In the genomic region with DNA sequence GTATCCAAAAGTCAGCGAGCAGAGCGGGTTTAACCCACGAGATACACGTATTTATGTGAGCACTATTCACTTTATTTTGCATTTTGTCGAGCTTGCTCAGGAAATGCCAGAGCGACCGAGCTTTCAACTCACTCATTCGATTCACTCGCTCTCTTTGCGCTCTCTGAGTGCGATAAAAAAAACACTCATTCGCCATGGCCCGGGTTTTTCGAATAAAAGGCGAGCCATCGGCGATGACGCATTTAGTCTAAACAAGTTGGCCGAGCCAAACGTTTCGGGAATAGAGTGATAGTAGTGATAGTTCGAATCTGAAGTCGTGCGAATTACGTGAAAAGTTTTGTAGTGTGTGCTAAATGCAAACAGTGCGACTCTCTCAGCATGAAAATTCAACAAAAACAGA, we compare ENCODE assay signal across 1 fruit fly cellular context.
TF ChIP-seq lines count a peak whose summit lies in the region.

No protein-coding gene starts in this region.

TF ChIP-seq in whole organism, embryonic, 481 proteins besides CTCF, POLR2A, EP300 and RAD21 (continued from another document):
- no peak for TF ChIP-seq Hr39 (optimal IDR thresholded peaks at IDR 0.05; lab: Kevin White, UChicago)
- TF ChIP-seq zf30C (GFP tag; optimal IDR thresholded peaks at IDR 0.05; lab: Kevin White, UChicago) = no peak
- no peak for TF ChIP-seq lilli (GFP tag; optimal IDR thresholded peaks at IDR 0.05; lab: Kevin White, UChicago)
- TF ChIP-seq tx (GFP tag; optimal IDR thresholded peaks at IDR 0.05; lab: Kevin White, UChicago) = no peak
- peak; percentile 9; the same call in 1 of the 2 replicates for TF ChIP-seq HLH3B (GFP tag; IDR thresholded peaks at IDR 0.05; lab: Robert Waterston, UW)
- TF ChIP-seq CG33213 (GFP tag; optimal IDR thresholded peaks at IDR 0.05; lab: Kevin White, UChicago) = no peak
- no peak for TF ChIP-seq CG11093 (GFP tag; IDR thresholded peaks at IDR 0.05; lab: Robert Waterston, UW)
- no peak for TF ChIP-seq fd96Cb (tag; optimal IDR thresholded peaks at IDR 0.05; lab: Kevin White, UChicago)
- peak; percentile 67 for TF ChIP-seq bbx (GFP tag; IDR thresholded peaks at IDR 0.05; lab: Robert Waterston, UW; ENCODE audit: partially characterized antibody)
- TF ChIP-seq CG13775 (GFP tag; optimal IDR thresholded peaks at IDR 0.05; lab: Kevin White, UChicago) = no peak
- peak; percentile 10 for TF ChIP-seq CG6254 (GFP tag; optimal IDR thresholded peaks at IDR 0.05; lab: Kevin White, UChicago)
- no peak for TF ChIP-seq HLHmδ (GFP tag; optimal IDR thresholded peaks at IDR 0.05; lab: Kevin White, UChicago)
- no peak for TF ChIP-seq sens-2 (GFP tag; IDR thresholded peaks at IDR 0.05; lab: Robert Waterston, UW)
- TF ChIP-seq CG7357 (GFP tag; IDR thresholded peaks at IDR 0.05; lab: Robert Waterston, UW) = no peak
- TF ChIP-seq Scr (GFP tag; IDR thresholded peaks at IDR 0.05; lab: Robert Waterston, UW; ENCODE audit: partially characterized antibody) = peak; percentile 44; the same call in 1 of the 2 replicates
- no peak for TF ChIP-seq Dfd (GFP tag; optimal IDR thresholded peaks at IDR 0.05; lab: Kevin White, UChicago)
- peak; percentile 56; the same call in 2 of the 3 replicates for TF ChIP-seq ci (GFP tag; IDR thresholded peaks at IDR 0.05; lab: Robert Waterston, UW)
- peak; percentile 26 for TF ChIP-seq HmgZ (tag; optimal IDR thresholded peaks at IDR 0.05; lab: Kevin White, UChicago)
- no peak for TF ChIP-seq kah (GFP tag; optimal IDR thresholded peaks at IDR 0.05; lab: Kevin White, UChicago)
- TF ChIP-seq dm (GFP tag; optimal IDR thresholded peaks at IDR 0.05; lab: Kevin White, UChicago) = no peak
- no peak for TF ChIP-seq Awh (GFP tag; IDR thresholded peaks at IDR 0.05; lab: Robert Waterston, UW)
- TF ChIP-seq TFAM (GFP tag; optimal IDR thresholded peaks at IDR 0.05; lab: Kevin White, UChicago) = no peak
- no peak for TF ChIP-seq psq (GFP tag; optimal IDR thresholded peaks at IDR 0.05; lab: Kevin White, UChicago)
- no peak for TF ChIP-seq CG17802 (tag; optimal IDR thresholded peaks at IDR 0.05; lab: Kevin White, UChicago)
- TF ChIP-seq CG8089 (GFP tag; optimal IDR thresholded peaks at IDR 0.05; lab: Kevin White, UChicago) = no peak
- no peak for TF ChIP-seq gt (GFP tag; IDR thresholded peaks at IDR 0.05; lab: Robert Waterston, UW)
- no peak for TF ChIP-seq gsb (GFP tag; IDR thresholded peaks at IDR 0.05; lab: Robert Waterston, UW)
- peak; percentile 44; the same call in 1 of the 3 replicates for TF ChIP-seq sr (GFP tag; IDR thresholded peaks at IDR 0.05; lab: Robert Waterston, UW)
- peak; percentile 10 for TF ChIP-seq gcm (GFP tag; optimal IDR thresholded peaks at IDR 0.05; lab: Kevin White, UChicago)
- no peak for TF ChIP-seq D19A (tag; optimal IDR thresholded peaks at IDR 0.05; lab: Kevin White, UChicago)
- no peak for TF ChIP-seq seq (GFP tag; IDR thresholded peaks at IDR 0.05; lab: Robert Waterston, UW)
- TF ChIP-seq CG18476 (GFP tag; optimal IDR thresholded peaks at IDR 0.05; lab: Kevin White, UChicago) = no peak
- TF ChIP-seq Atf3 (GFP tag; optimal IDR thresholded peaks at IDR 0.05; lab: Kevin White, UChicago) = peak; percentile 55
- peak; percentile 50; the same call in 1 of the 2 replicates for TF ChIP-seq Adf1 (GFP tag; IDR thresholded peaks at IDR 0.05; lab: Robert Waterston, UW)
- no peak for TF ChIP-seq gcm2 (GFP tag; optimal IDR thresholded peaks at IDR 0.05; lab: Kevin White, UChicago)
- TF ChIP-seq lmd (GFP tag; IDR thresholded peaks at IDR 0.05; lab: Robert Waterston, UW) = no peak
- TF ChIP-seq zen (tag; optimal IDR thresholded peaks at IDR 0.05; lab: Kevin White, UChicago) = no peak
- no peak for TF ChIP-seq ac (GFP tag; optimal IDR thresholded peaks at IDR 0.05; lab: Kevin White, UChicago)
- no peak for TF ChIP-seq ttk (GFP tag; IDR thresholded peaks at IDR 0.05; lab: Robert Waterston, UW)
- no peak for TF ChIP-seq bowl (GFP tag; IDR thresholded peaks at IDR 0.05; lab: Robert Waterston, UW)
- TF ChIP-seq ftz-f1 (GFP tag; optimal IDR thresholded peaks at IDR 0.05; lab: Kevin White, UChicago) = no peak
- peak; percentile 80 for TF ChIP-seq nom (GFP tag; optimal IDR thresholded peaks at IDR 0.05; lab: Kevin White, UChicago)
- TF ChIP-seq CG15601 (tag; optimal IDR thresholded peaks at IDR 0.05; lab: Kevin White, UChicago) = no peak
- no peak for TF ChIP-seq ro (GFP tag; IDR thresholded peaks at IDR 0.05; lab: Robert Waterston, UW)
- TF ChIP-seq dimm (GFP tag; IDR thresholded peaks at IDR 0.05; lab: Robert Waterston, UW) = no peak
- no peak for TF ChIP-seq Hr51 (GFP tag; optimal IDR thresholded peaks at IDR 0.05; lab: Kevin White, UChicago)
- TF ChIP-seq Side (GFP tag; optimal IDR thresholded peaks at IDR 0.05; lab: Kevin White, UChicago) = peak; percentile 36
- TF ChIP-seq prd (optimal IDR thresholded peaks at IDR 0.05; lab: Kevin White, UChicago) = no peak
- TF ChIP-seq prd (GFP tag; IDR thresholded peaks at IDR 0.05; lab: Robert Waterston, UW) = no peak
- TF ChIP-seq YL-1 (GFP tag; optimal IDR thresholded peaks at IDR 0.05; lab: Kevin White, UChicago) = no peak
- TF ChIP-seq Hand (GFP tag; optimal IDR thresholded peaks at IDR 0.05; lab: Kevin White, UChicago) = peak; percentile 46
- no peak; the same call in 1 of the 2 replicates for TF ChIP-seq stc (GFP tag; IDR thresholded peaks at IDR 0.05; lab: Robert Waterston, UW)
- peak; percentile 66 for TF ChIP-seq mirr (GFP tag; optimal IDR thresholded peaks at IDR 0.05; lab: Kevin White, UChicago)
- peak; percentile 69 for TF ChIP-seq abd-A (tag; optimal IDR thresholded peaks at IDR 0.05; lab: Kevin White, UChicago)
- no peak for TF ChIP-seq D (optimal IDR thresholded peaks at IDR 0.05; lab: Kevin White, UChicago)
- TF ChIP-seq D (GFP tag; optimal IDR thresholded peaks at IDR 0.05; lab: Kevin White, UChicago) = no peak
- no peak for TF ChIP-seq CG10654 (GFP tag; optimal IDR thresholded peaks at IDR 0.05; lab: Kevin White, UChicago)
- TF ChIP-seq CG6272 (GFP tag; IDR thresholded peaks at IDR 0.05; lab: Robert Waterston, UW) = no peak
- TF ChIP-seq her (GFP tag; optimal IDR thresholded peaks at IDR 0.05; lab: Kevin White, UChicago) = peak; percentile 24
- TF ChIP-seq CG8388 (GFP tag; optimal IDR thresholded peaks at IDR 0.05; lab: Kevin White, UChicago) = no peak
- TF ChIP-seq CG3407 (GFP tag; optimal IDR thresholded peaks at IDR 0.05; lab: Kevin White, UChicago) = no peak
- TF ChIP-seq Oli (tag; optimal IDR thresholded peaks at IDR 0.05; lab: Kevin White, UChicago) = no peak
- TF ChIP-seq CG17612 (GFP tag; IDR thresholded peaks at IDR 0.05; lab: Robert Waterston, UW) = no peak
- no peak for TF ChIP-seq CG10209 (GFP tag; optimal IDR thresholded peaks at IDR 0.05; lab: Kevin White, UChicago)
- peak; percentile 15 for TF ChIP-seq CG9727 (GFP tag; optimal IDR thresholded peaks at IDR 0.05; lab: Kevin White, UChicago)
- TF ChIP-seq so (GFP tag; IDR thresholded peaks at IDR 0.05; lab: Robert Waterston, UW) = 0 out of 3 replicates have a peak, but pooled peaks have one; percentile 29
- no peak for TF ChIP-seq en (GFP tag; optimal IDR thresholded peaks at IDR 0.05; lab: Kevin White, UChicago)
- peak; percentile 7 for TF ChIP-seq pfk (GFP tag; optimal IDR thresholded peaks at IDR 0.05; lab: Kevin White, UChicago)
- TF ChIP-seq CG31441 (GFP tag; IDR thresholded peaks at IDR 0.05; lab: Robert Waterston, UW) = no peak
- TF ChIP-seq CG9437 (GFP tag; optimal IDR thresholded peaks at IDR 0.05; lab: Kevin White, UChicago) = no peak
- no peak for TF ChIP-seq br (optimal IDR thresholded peaks at IDR 0.05; lab: Kevin White, UChicago)
- TF ChIP-seq CG11085 (GFP tag; IDR thresholded peaks at IDR 0.05; lab: Robert Waterston, UW) = no peak
- no peak for TF ChIP-seq CG14710 (tag; optimal IDR thresholded peaks at IDR 0.05; lab: Kevin White, UChicago)
- TF ChIP-seq Ravus (GFP tag; IDR thresholded peaks at IDR 0.05; lab: Robert Waterston, UW) = no peak
- TF ChIP-seq pum (GFP tag; optimal IDR thresholded peaks at IDR 0.05; lab: Kevin White, UChicago) = no peak
- TF ChIP-seq CG17328 (GFP tag; IDR thresholded peaks at IDR 0.05; lab: Robert Waterston, UW) = no peak
- no peak for TF ChIP-seq vfl (GFP tag; optimal IDR thresholded peaks at IDR 0.05; lab: Kevin White, UChicago)
- no peak for TF ChIP-seq Camta (GFP tag; optimal IDR thresholded peaks at IDR 0.05; lab: Kevin White, UChicago)
- TF ChIP-seq vvl (GFP tag; IDR thresholded peaks at IDR 0.05; lab: Robert Waterston, UW) = 0 out of 2 replicates have a peak, but pooled peaks have one; percentile 30
- TF ChIP-seq esg (GFP tag; conservative IDR thresholded peaks at IDR 0.05; lab: Robert Waterston, UW) = no peak
- TF ChIP-seq PHDP (tag; optimal IDR thresholded peaks at IDR 0.05; lab: Kevin White, UChicago) = peak; percentile 29
- TF ChIP-seq ham (GFP tag; IDR thresholded peaks at IDR 0.05; lab: Robert Waterston, UW) = no peak
- no peak for TF ChIP-seq CG17186 (GFP tag; optimal IDR thresholded peaks at IDR 0.05; lab: Kevin White, UChicago)
- TF ChIP-seq pho (GFP tag; optimal IDR thresholded peaks at IDR 0.05; lab: Kevin White, UChicago) = no peak
- 0 out of 3 replicates have a peak, but pooled peaks have one; percentile 36 for TF ChIP-seq ken (GFP tag; IDR thresholded peaks at IDR 0.05; lab: Robert Waterston, UW)
- no peak for TF ChIP-seq eyg (GFP tag; optimal IDR thresholded peaks at IDR 0.05; lab: Kevin White, UChicago)
- TF ChIP-seq CG15011 (GFP tag; optimal IDR thresholded peaks at IDR 0.05; lab: Kevin White, UChicago) = no peak
- peak; percentile 91 for TF ChIP-seq rib (GFP tag; IDR thresholded peaks at IDR 0.05; lab: Robert Waterston, UW)
- TF ChIP-seq Fer3 (tag; optimal IDR thresholded peaks at IDR 0.05; lab: Kevin White, UChicago) = peak; percentile 38
- no peak for TF ChIP-seq CG3838 (GFP tag; optimal IDR thresholded peaks at IDR 0.05; lab: Kevin White, UChicago)
- no peak for TF ChIP-seq bab2 (GFP tag; optimal IDR thresholded peaks at IDR 0.05; lab: Kevin White, UChicago)
- TF ChIP-seq croc (GFP tag; conservative IDR thresholded peaks at IDR 0.05; lab: Robert Waterston, UW) = no peak
- TF ChIP-seq CG17568 (GFP tag; optimal IDR thresholded peaks at IDR 0.05; lab: Kevin White, UChicago) = no peak
- peak; percentile 10 for TF ChIP-seq CG4328 (GFP tag; optimal IDR thresholded peaks at IDR 0.05; lab: Kevin White, UChicago)
- peak; percentile 29; the same call in 2 of the 3 replicates for TF ChIP-seq Opbp (GFP tag; IDR thresholded peaks at IDR 0.05; lab: Robert Waterston, UW; ENCODE audit: partially characterized antibody)
- no peak for TF ChIP-seq fd64A (GFP tag; optimal IDR thresholded peaks at IDR 0.05; lab: Kevin White, UChicago)
- TF ChIP-seq CG14667 (GFP tag; IDR thresholded peaks at IDR 0.05; lab: Robert Waterston, UW) = no peak
- peak; percentile 34 for TF ChIP-seq cwo (GFP tag; optimal IDR thresholded peaks at IDR 0.05; lab: Kevin White, UChicago)
- TF ChIP-seq p53 (GFP tag; optimal IDR thresholded peaks at IDR 0.05; lab: Kevin White, UChicago) = no peak
- no peak for TF ChIP-seq CG3995 (GFP tag; optimal IDR thresholded peaks at IDR 0.05; lab: Kevin White, UChicago)
- TF ChIP-seq row (GFP tag; IDR thresholded peaks at IDR 0.05; lab: Robert Waterston, UW) = no peak
- no peak for TF ChIP-seq fd3F (GFP tag; optimal IDR thresholded peaks at IDR 0.05; lab: Kevin White, UChicago)
- TF ChIP-seq CG2199 (GFP tag; IDR thresholded peaks at IDR 0.05; lab: Robert Waterston, UW) = no peak
- TF ChIP-seq schlank (tag; optimal IDR thresholded peaks at IDR 0.05; lab: Kevin White, UChicago) = no peak
- TF ChIP-seq CG3847 (GFP tag; IDR thresholded peaks at IDR 0.05; lab: Robert Waterston, UW) = no peak
- no peak for TF ChIP-seq salm (tag; optimal IDR thresholded peaks at IDR 0.05; lab: Kevin White, UChicago)
- no peak for TF ChIP-seq CG12744 (GFP tag; optimal IDR thresholded peaks at IDR 0.05; lab: Kevin White, UChicago)
- no peak for TF ChIP-seq CG2202 (tag; optimal IDR thresholded peaks at IDR 0.05; lab: Kevin White, UChicago)
- no peak for TF ChIP-seq Kr (GFP tag; optimal IDR thresholded peaks at IDR 0.05; lab: Kevin White, UChicago)
- no peak for TF ChIP-seq CG1602 (GFP tag; optimal IDR thresholded peaks at IDR 0.05; lab: Kevin White, UChicago)
- TF ChIP-seq H15 (GFP tag; IDR thresholded peaks at IDR 0.05; lab: Robert Waterston, UW) = no peak
- TF ChIP-seq CG7786 (GFP tag; optimal IDR thresholded peaks at IDR 0.05; lab: Kevin White, UChicago) = no peak
- TF ChIP-seq CG7928 (GFP tag; optimal IDR thresholded peaks at IDR 0.05; lab: Kevin White, UChicago) = no peak
- TF ChIP-seq fru (optimal IDR thresholded peaks at IDR 0.05; lab: Kevin White, UChicago) = no peak
- no peak for TF ChIP-seq peb (GFP tag; IDR thresholded peaks at IDR 0.05; lab: Robert Waterston, UW)
TF ChIP-seq in whole organism, embryonic: peak in this region for 114.
